Worm (Caenorhabditis elegans) whole organism, young adult: ENCODE measurements around the gene C07B5.2.

Source experiments
- B0261.1 ChIP-seq: sonication (generic microtip); optimal IDR thresholded peaks from 2 replicates; lab custom pipeline; 2016; ENCODE audit warnings: mild to moderate bottlenecking, missing genetic modification characterization, moderate library complexity, missing compliant biosample characterization
- F23B12.7 ChIP-seq: sonication (generic microtip); optimal IDR thresholded peaks from 2 replicates; lab custom pipeline; 2017; ENCODE audit warnings: missing genetic modification characterization, mild to moderate bottlenecking, missing compliant biosample characterization, antibody characterized with exemption, moderate library complexity; ENCODE audit not compliant: insufficient read depth
- F33H1.4 ChIP-seq: fragments of 200-800 bp; sonication (Bioruptor generic); IDR thresholded peaks from 2 replicates; pipeline ENCODE4 v1.3.6; 2022; ENCODE audit warnings: missing genetic modification reagents, missing genetic modification characterization, missing compliant biosample characterization
- F37B4.10 ChIP-seq: fragments of 200-800 bp; sonication (Bioruptor generic); IDR thresholded peaks from 2 replicates; pipeline ENCODE4 v1.3.6; 2022; ENCODE audit warnings: missing genetic modification characterization, missing compliant biosample characterization
- F39B2.1 ChIP-seq: fragments of 200-800 bp; sonication (Bioruptor generic); IDR thresholded peaks from 2 replicates; pipeline ENCODE4 v1.3.6; 2022; ENCODE audit warnings: missing genetic modification reagents, missing genetic modification characterization, missing compliant biosample characterization
- F57A8.1 ChIP-seq: fragments of 200-800 bp; sonication (Bioruptor generic); optimal IDR thresholded peaks from 2 replicates; lab custom pipeline; 2018; ENCODE audit warnings: mild to moderate bottlenecking, missing genetic modification characterization, moderate library complexity, missing compliant biosample characterization
- T07F8.4 ChIP-seq: sonication (generic microtip); optimal IDR thresholded peaks from 2 replicates; lab custom pipeline; 2016; ENCODE audit warnings: mild to moderate bottlenecking, missing genetic modification characterization, moderate library complexity, missing compliant biosample characterization
- ZK185.1 ChIP-seq: sonication (generic microtip); optimal IDR thresholded peaks from 2 replicates; lab custom pipeline; 2016; ENCODE audit warnings: mild to moderate bottlenecking, missing genetic modification characterization, missing compliant biosample characterization; ENCODE audit not compliant: poor library complexity, severe bottlenecking
- ama-1 ChIP-seq, 3 experiments: fragments of 150-350 bp in 1 of 3; sonication (generic microtip) in 2 of 3; optimal IDR thresholded peaks; 2 replicates each; lab custom pipeline; 2014 to 2018; ENCODE audit warnings: missing biosample characterization in 2 of 3, missing genetic modification characterization in 2 of 3, missing genetic modification reagents in 2 of 3
- aptf-3 ChIP-seq: fragments of 200-800 bp; sonication (Bioruptor generic); IDR thresholded peaks from 2 replicates; pipeline ENCODE4 v1.3.6; 2022; ENCODE audit warnings: missing genetic modification characterization, missing compliant biosample characterization
- attf-3 ChIP-seq: fragments of 200-800 bp; sonication (Bioruptor generic); conservative IDR thresholded peaks from 2 replicates; pipeline ENCODE4 v1.3.6; 2022; ENCODE audit warnings: missing genetic modification reagents, missing genetic modification characterization, missing compliant biosample characterization
- attf-5 ChIP-seq: fragments of 200-800 bp; sonication (Bioruptor generic); optimal IDR thresholded peaks from 2 replicates; lab custom pipeline; 2018; ENCODE audit warnings: mild to moderate bottlenecking, missing genetic modification characterization, missing compliant biosample characterization
- cebp-1 ChIP-seq, 2 experiments: fragments of 200-800 bp in 1 of 2; sonication (Bioruptor generic) in 1 of 2; sonication (generic microtip) in 1 of 2; IDR thresholded peaks in 1 of 2; optimal IDR thresholded peaks in 1 of 2; 2 replicates each; pipeline versions ENCODE4 v1.3.6 to Lab custom; 2017 to 2022; ENCODE audit warnings: missing compliant biosample characterization in 2 of 2, missing genetic modification characterization in 2 of 2, mild to moderate bottlenecking in 1 of 2, missing genetic modification reagents in 1 of 2, moderate library complexity in 1 of 2
- chd-7 ChIP-seq: sonication (generic microtip); optimal IDR thresholded peaks from 2 replicates; lab custom pipeline; 2016; ENCODE audit warnings: mild to moderate bottlenecking, missing genetic modification characterization, moderate library complexity, missing compliant biosample characterization
- dox-1 ChIP-seq: fragments of 200-800 bp; sonication (Bioruptor generic); IDR thresholded peaks from 2 replicates; pipeline ENCODE4 v1.3.6; 2022; ENCODE audit warnings: missing genetic modification reagents, missing genetic modification characterization, missing compliant biosample characterization
- egl-44 ChIP-seq: fragments of 200-800 bp; sonication (Bioruptor generic); IDR thresholded peaks from 2 replicates; pipeline ENCODE4 v1.3.6; 2022; ENCODE audit warnings: missing genetic modification reagents, missing genetic modification characterization, missing compliant biosample characterization
- egrh-3 ChIP-seq: fragments of 200-800 bp; sonication (Bioruptor generic); IDR thresholded peaks from 2 replicates; pipeline ENCODE4 v1.3.6; 2022; ENCODE audit warnings: missing genetic modification reagents, missing genetic modification characterization, missing compliant biosample characterization
- gei-17 ChIP-seq: fragments of 200-800 bp; sonication (Bioruptor generic); optimal IDR thresholded peaks from 2 replicates; lab custom pipeline; 2018; ENCODE audit warnings: mild to moderate bottlenecking, missing genetic modification characterization, missing compliant biosample characterization
- hmg-1.2 ChIP-seq: fragments of 200-800 bp; sonication (Bioruptor generic); IDR thresholded peaks from 2 replicates; pipeline ENCODE4 v1.3.6; 2022; ENCODE audit warnings: missing genetic modification reagents, missing genetic modification characterization, missing compliant biosample characterization
- hrde-1 ChIP-seq: sonication (generic microtip); optimal IDR thresholded peaks from 2 replicates; lab custom pipeline; 2016; ENCODE audit warnings: missing genetic modification characterization, mild to moderate bottlenecking, missing compliant biosample characterization, moderate library complexity, missing genotype, missing genetic modification reagents, borderline replicate concordance
- hsf-1 ChIP-seq: fragments of 200-800 bp; sonication (Bioruptor generic); IDR thresholded peaks from 2 replicates; pipeline ENCODE4 v1.3.6; 2022; ENCODE audit warnings: missing genetic modification reagents, missing genetic modification characterization, missing compliant biosample characterization
- let-607 ChIP-seq, 2 experiments: fragments of 200-800 bp in 1 of 2; sonication (Bioruptor generic) in 1 of 2; sonication (generic microtip) in 1 of 2; optimal IDR thresholded peaks; 2 replicates each; lab custom pipeline; 2016 to 2018; ENCODE audit warnings: mild to moderate bottlenecking in 2 of 2, missing compliant biosample characterization in 2 of 2, missing genetic modification characterization in 2 of 2, moderate library complexity in 2 of 2, missing genotype in 1 of 2
- lin-40 ChIP-seq: sonication (generic microtip); optimal IDR thresholded peaks from 2 replicates; lab custom pipeline; 2016; ENCODE audit warnings: missing genetic modification characterization, mild to moderate bottlenecking, missing compliant biosample characterization, missing genotype, missing genetic modification reagents
- mel-28 ChIP-seq: sonication (generic microtip); optimal IDR thresholded peaks from 2 replicates; lab custom pipeline; 2016; ENCODE audit warnings: borderline replicate concordance, mild to moderate bottlenecking, missing genetic modification characterization, missing compliant biosample characterization
- nfyb-1 ChIP-seq: fragments of 200-800 bp; sonication (Bioruptor generic); IDR thresholded peaks from 2 replicates; pipeline ENCODE4 v1.3.6; 2022; ENCODE audit warnings: missing genetic modification reagents, missing genetic modification characterization, missing compliant biosample characterization
- nhr-179 ChIP-seq: sonication (generic microtip); optimal IDR thresholded peaks from 2 replicates; lab custom pipeline; 2016; ENCODE audit warnings: mild to moderate bottlenecking, missing genetic modification characterization, missing compliant biosample characterization
- nhr-80 ChIP-seq: sonication (generic microtip); optimal IDR thresholded peaks from 2 replicates; lab custom pipeline; 2016; ENCODE audit warnings: missing genetic modification characterization, missing compliant biosample characterization
- nhr-90 ChIP-seq: sonication (generic microtip); optimal IDR thresholded peaks from 2 replicates; lab custom pipeline; 2016; ENCODE audit warnings: missing genotype, mild to moderate bottlenecking, missing genetic modification characterization, missing compliant biosample characterization
- snpc-1.3 ChIP-seq: sonication (generic microtip); optimal IDR thresholded peaks from 2 replicates; lab custom pipeline; 2017; ENCODE audit warnings: missing genetic modification characterization, mild to moderate bottlenecking, missing compliant biosample characterization, antibody characterized with exemption, moderate library complexity, missing genotype, missing genetic modification reagents; ENCODE audit not compliant: insufficient read depth
- snpc-4 ChIP-seq, 5 experiments: fragments of 150-350 bp in 1 of 5; sonication (generic microtip) in 4 of 5; optimal IDR thresholded peaks; 2 replicates each; lab custom pipeline; 2014 to 2018; ENCODE audit warnings: missing genetic modification characterization in 5 of 5, missing biosample characterization in 3 of 5, antibody characterized with exemption in 2 of 5, mild to moderate bottlenecking in 2 of 5, missing compliant biosample characterization in 2 of 5, missing genotype in 2 of 5, moderate library complexity in 2 of 5, missing genetic modification reagents in 1 of 5
- tbp1 ChIP-seq: fragments of 200-800 bp; sonication (Bioruptor generic); optimal IDR thresholded peaks from 2 replicates; lab custom pipeline; 2018; ENCODE audit warnings: mild to moderate bottlenecking, missing genetic modification characterization, missing compliant biosample characterization
- zfh-2 ChIP-seq: fragments of 200-800 bp; sonication (Bioruptor generic); conservative IDR thresholded peaks from 2 replicates; pipeline ENCODE4 v1.3.6; 2022; ENCODE audit warnings: missing genetic modification reagents, missing genetic modification characterization, missing compliant biosample characterization
- ztf-18 ChIP-seq: sonication (generic microtip); optimal IDR thresholded peaks from 2 replicates; lab custom pipeline; 2016; ENCODE audit warnings: missing genotype, mild to moderate bottlenecking, missing genetic modification characterization, missing compliant biosample characterization
- ztf-22 ChIP-seq: fragments of 200-800 bp; sonication (Bioruptor generic); optimal IDR thresholded peaks from 2 replicates; lab custom pipeline; 2018; ENCODE audit warnings: mild to moderate bottlenecking, missing genetic modification characterization, moderate library complexity, missing compliant biosample characterization
- ztf-6 ChIP-seq: fragments of 200-800 bp; sonication (Bioruptor generic); IDR thresholded peaks from 2 replicates; pipeline ENCODE4 v1.3.6; 2022; ENCODE audit warnings: missing genetic modification reagents, missing genetic modification characterization, missing compliant biosample characterization

The C07B5.2 gene

DNA sequence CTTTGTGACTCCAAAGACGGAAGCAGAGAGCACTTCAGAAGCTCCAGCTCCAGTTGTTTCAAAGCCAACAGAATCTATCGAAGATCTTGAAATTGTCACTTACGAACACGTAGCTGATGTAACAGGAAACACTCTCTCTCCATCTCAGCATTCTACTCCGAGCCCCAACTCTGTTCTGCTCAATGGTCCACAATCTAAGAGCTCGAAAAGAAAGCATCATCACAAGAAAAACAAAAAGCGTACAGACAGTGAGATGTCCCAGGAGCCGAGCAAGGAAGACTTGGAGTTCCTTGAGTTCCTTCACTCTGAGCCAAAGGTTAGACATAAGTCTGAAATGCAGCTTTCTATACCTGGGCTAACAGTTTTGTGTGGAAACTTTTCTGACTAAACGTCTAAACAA, 39.0 kb upstream of the C07B5.2 start:
- TF ChIP-seq ztf-22 (GFP tag; lab: Kevin White, UChicago) (no peak), nhr-179 (tag; lab: Kevin White, UChicago) (no peak), nhr-80 (tag; lab: Kevin White, UChicago) (no peak), ama-1 (optimal IDR thresholded peaks at IDR 0.05; lab: Kevin White, UChicago) (no peak), ama-1 (GFP tag; optimal IDR thresholded peaks at IDR 0.05; lab: Kevin White, UChicago) (no peak), tbp1 (no peak)
- TF ChIP-seq, all 124 proteins: peak for 0

ce11 chrX:9555238-9555637, 38.2 kb upstream of the C07B5.2 start:
- TF ChIP-seq cebp-1 (GFP tag; IDR thresholded peaks at IDR 0.05; lab: Robert Waterston, UW): no peak
- peak; percentile 23 for TF ChIP-seq cebp-1 (tag; optimal IDR thresholded peaks at IDR 0.05; lab: Kevin White, UChicago)
- no peak for TF ChIP-seq ztf-18

DNA sequence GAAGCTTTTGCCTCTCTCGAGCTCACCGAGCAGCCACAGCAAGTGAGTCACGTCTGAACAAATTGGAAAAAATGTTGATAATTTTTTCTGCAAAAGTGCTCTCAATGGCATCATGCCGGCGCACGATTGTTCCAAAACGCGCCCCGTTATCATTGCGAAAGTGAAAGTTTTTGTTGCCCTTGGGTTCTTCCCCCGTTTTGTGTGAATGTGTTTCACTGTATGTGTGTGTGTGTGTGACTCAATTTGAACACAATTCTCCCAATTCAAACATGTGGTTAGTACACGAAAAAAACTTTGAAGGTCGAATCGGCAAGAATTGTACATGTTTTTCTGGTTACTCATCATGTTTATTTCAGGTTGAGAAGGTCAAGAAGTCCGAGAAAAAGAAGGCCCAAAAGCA, 36.1 kb upstream of the C07B5.2 start:
- TF ChIP-seq dox-1 (GFP tag; lab: Robert Waterston, UW) (peak; percentile 50; the same call in 1 of the 2 replicates), F57A8.1 (no peak), F23B12.7 (tag; lab: Kevin White, UChicago) (no peak), attf-5 (peak; percentile 33), hrde-1 (tag; lab: Kevin White, UChicago) (no peak), cebp-1 (GFP tag; IDR thresholded peaks at IDR 0.05; lab: Robert Waterston, UW) (peak; percentile 67; the same call in 1 of the 2 replicates), cebp-1 (tag; optimal IDR thresholded peaks at IDR 0.05; lab: Kevin White, UChicago) (peak; percentile 68), ztf-6 (GFP tag; lab: Robert Waterston, UW) (no peak), tbp1 (peak; percentile 8), mel-28 (no peak), attf-3 (GFP tag; lab: Robert Waterston, UW) (no peak), egl-44 (GFP tag; lab: Robert Waterston, UW) (0 out of 2 replicates have a peak, but pooled peaks have one; percentile 36), lin-40 (tag; lab: Kevin White, UChicago) (peak; percentile 3), nhr-80 (tag; lab: Kevin White, UChicago) (peak; percentile 96), aptf-3 (GFP tag; lab: Robert Waterston, UW) (no peak)

- 0 out of 2 replicates have a peak, but pooled peaks have one; percentile 26 for TF ChIP-seq nfyb-1 (GFP tag; lab: Robert Waterston, UW)
- no peak for TF ChIP-seq nhr-90
- TF ChIP-seq chd-7 (tag; lab: Kevin White, UChicago): no peak
- TF ChIP-seq snpc-4 (GFP tag; optimal IDR thresholded peaks at IDR 0.05; lab: Kevin White, UChicago): no peak
- peak in 1 of 4 experiments; percentile 7 for TF ChIP-seq snpc-4 (tag; optimal IDR thresholded peaks at IDR 0.05; lab: Kevin White, UChicago)
- no peak for TF ChIP-seq cebp-1 (GFP tag; IDR thresholded peaks at IDR 0.05; lab: Robert Waterston, UW)
- peak; percentile 4 for TF ChIP-seq cebp-1 (tag; optimal IDR thresholded peaks at IDR 0.05; lab: Kevin White, UChicago)
- TF ChIP-seq hsf-1 (GFP tag; lab: Robert Waterston, UW): no peak
- TF ChIP-seq ZK185.1: no peak
- TF ChIP-seq attf-5: peak; percentile 4
- peak; percentile 77 for TF ChIP-seq egrh-3 (GFP tag; lab: Robert Waterston, UW)
- TF ChIP-seq nhr-80 (tag; lab: Kevin White, UChicago): peak; percentile 37
- TF ChIP-seq T07F8.4 (tag; lab: Kevin White, UChicago): no peak
- TF ChIP-seq B0261.1: no peak
- TF ChIP-seq snpc-1.3 (tag; lab: Kevin White, UChicago): no peak
- TF ChIP-seq let-607 (tag; optimal IDR thresholded peaks at IDR 0.05; lab: Kevin White, UChicago): no peak
- no peak for TF ChIP-seq F39B2.1 (GFP tag; lab: Robert Waterston, UW)
- no peak for TF ChIP-seq F37B4.10 (GFP tag; lab: Robert Waterston, UW)
- peak; percentile 92 for TF ChIP-seq zfh-2 (GFP tag; lab: Robert Waterston, UW)
- peak; percentile 30 for TF ChIP-seq lin-40 (tag; lab: Kevin White, UChicago)
- TF ChIP-seq F33H1.4 (GFP tag; lab: Robert Waterston, UW): no peak
- TF ChIP-seq gei-17 (GFP tag; lab: Kevin White, UChicago): no peak
- TF ChIP-seq dox-1 (GFP tag; lab: Robert Waterston, UW): no peak
- TF ChIP-seq hmg-1.2 (GFP tag; lab: Robert Waterston, UW): peak; percentile 53
- TF ChIP-seq, all 124 proteins: peak for 9
Measured at ce11 chrX:9552404-9552803, 35.4 kb upstream of the C07B5.2 start.
